Worm (Caenorhabditis elegans) whole organism, L1 larva: ENCODE data around the gene C54G7.1.

ENCODE experiments used
- C04F5.9 ChIP-seq: sonication (generic microtip); optimal IDR thresholded peaks from 2 replicates; lab custom pipeline; 2016; ENCODE audit warnings: missing genetic modification characterization, missing compliant biosample characterization
- C16A3.4 ChIP-seq: fragments of 150-350 bp; optimal IDR thresholded peaks from 2 replicates; lab custom pipeline; 2014; ENCODE audit warnings: missing biosample characterization, missing genetic modification characterization
- C34B4.2 ChIP-seq: sonication (generic microtip); optimal IDR thresholded peaks from 2 replicates; lab custom pipeline; 2017; ENCODE audit warnings: mild to moderate bottlenecking, missing genetic modification characterization, missing compliant biosample characterization
- aha-1 ChIP-seq: fragments of 150-350 bp; optimal IDR thresholded peaks from 2 replicates; lab custom pipeline; 2014; ENCODE audit warnings: missing biosample characterization, missing genetic modification characterization
- ama-1 ChIP-seq: fragments of 150-350 bp; optimal IDR thresholded peaks from 2 replicates; lab custom pipeline; 2014
- ceh-63 ChIP-seq: fragments of 200-800 bp; sonication (Bioruptor generic); optimal IDR thresholded peaks from 2 replicates; lab custom pipeline; 2018; ENCODE audit warnings: mild to moderate bottlenecking, missing genetic modification characterization, missing compliant biosample characterization
- ceh-8 ChIP-seq: fragments of 200-800 bp; sonication (Bioruptor generic); optimal IDR thresholded peaks from 2 replicates; lab custom pipeline; 2018; ENCODE audit warnings: mild to moderate bottlenecking, missing genetic modification characterization, moderate library complexity, missing compliant biosample characterization
- ceh-90 ChIP-seq: sonication (generic microtip); optimal IDR thresholded peaks from 2 replicates; lab custom pipeline; 2016; ENCODE audit warnings: missing genetic modification characterization, missing compliant biosample characterization
- efl-1 ChIP-seq, 4 experiments: fragments of 150-350 bp; optimal IDR thresholded peaks in 3 of 4; peaks in 1 of 4; 1 replicate in 1 of 4; 2 replicates in 3 of 4; lab custom pipeline; 2014; ENCODE audit warnings: missing biosample characterization in 2 of 4, missing genetic modification characterization in 2 of 4, missing genetic modification reagents in 2 of 4
- efl-3 ChIP-seq: fragments of 200-800 bp; sonication (Bioruptor generic); optimal IDR thresholded peaks from 2 replicates; lab custom pipeline; 2018; ENCODE audit warnings: mild to moderate bottlenecking, missing genetic modification characterization, missing compliant biosample characterization
- elt-2 ChIP-seq: sonication (generic microtip); optimal IDR thresholded peaks from 2 replicates; lab custom pipeline; 2016; ENCODE audit warnings: missing genetic modification characterization, mild to moderate bottlenecking, inconsistent platforms, missing compliant biosample characterization, missing genetic modification reagents
- elt-3 ChIP-seq, 6 experiments: fragments of 150-350 bp in 1 of 6; sonication (generic microtip); optimal IDR thresholded peaks; 2 replicates each; lab custom pipeline; 2017 to 2018; ENCODE audit warnings: missing biosample characterization in 6 of 6, missing genetic modification characterization in 6 of 6, inconsistent platforms in 1 of 6
- fkh-4 ChIP-seq: sonication (generic microtip); optimal IDR thresholded peaks from 2 replicates; lab custom pipeline; 2016; ENCODE audit warnings: missing compliant biosample characterization, missing genetic modification characterization, borderline replicate concordance
- fkh-8 ChIP-seq: sonication (generic microtip); optimal IDR thresholded peaks from 2 replicates; lab custom pipeline; 2016; ENCODE audit warnings: mild to moderate bottlenecking, missing genetic modification characterization, missing compliant biosample characterization
- fos-1 ChIP-seq: fragments of 150-350 bp; optimal IDR thresholded peaks from 2 replicates; lab custom pipeline; 2014; ENCODE audit warnings: missing biosample characterization, missing genetic modification characterization
- hlh-17 ChIP-seq: fragments of 200-800 bp; sonication (Bioruptor generic); optimal IDR thresholded peaks from 2 replicates; lab custom pipeline; 2018; ENCODE audit warnings: missing genetic modification characterization, mild to moderate bottlenecking, missing compliant biosample characterization, moderate library complexity, borderline replicate concordance
- hlh-4 ChIP-seq: sonication (generic microtip); optimal IDR thresholded peaks from 2 replicates; lab custom pipeline; 2016; ENCODE audit warnings: mild to moderate bottlenecking, missing genetic modification characterization, missing compliant biosample characterization
- isw-1 ChIP-seq: fragments of 200-800 bp; sonication (Bioruptor generic); IDR thresholded peaks from 2 replicates; pipeline ENCODE4 v1.3.6; 2022; ENCODE audit warnings: missing genetic modification characterization, missing compliant biosample characterization
- jun-1 ChIP-seq: fragments of 150-350 bp; optimal IDR thresholded peaks from 2 replicates; lab custom pipeline; 2014; ENCODE audit warnings: missing biosample characterization, missing genetic modification reagents, missing genetic modification characterization
- lin-13 ChIP-seq: fragments of 150-350 bp; optimal IDR thresholded peaks from 2 replicates; lab custom pipeline; 2014; ENCODE audit warnings: missing biosample characterization, missing genetic modification reagents, missing genetic modification characterization
- lin-14 ChIP-seq: fragments of 200-800 bp; sonication (Bioruptor generic); optimal IDR thresholded peaks from 2 replicates; lab custom pipeline; 2018; ENCODE audit warnings: mild to moderate bottlenecking, missing genetic modification characterization, moderate library complexity, missing compliant biosample characterization
- lin-35 ChIP-seq, 2 experiments: fragments of 150-350 bp; optimal IDR thresholded peaks; 2 replicates each; lab custom pipeline; 2014; ENCODE audit warnings: missing biosample characterization in 2 of 2, missing genetic modification characterization in 2 of 2, missing genetic modification reagents in 2 of 2
- lin-39 ChIP-seq: fragments of 150-350 bp; optimal IDR thresholded peaks from 2 replicates; lab custom pipeline; 2014; ENCODE audit warnings: missing biosample characterization, missing genetic modification reagents, missing genetic modification characterization
- lir-3 ChIP-seq: sonication (generic microtip); optimal IDR thresholded peaks from 2 replicates; lab custom pipeline; 2016; ENCODE audit warnings: mild to moderate bottlenecking, missing genetic modification characterization, moderate library complexity, missing compliant biosample characterization; ENCODE audit not compliant: poor library complexity
- mab-9 ChIP-seq: fragments of 200-800 bp; sonication (Bioruptor generic); IDR thresholded peaks from 2 replicates; pipeline ENCODE4 v1.3.6; 2022; ENCODE audit warnings: missing genetic modification reagents, missing genetic modification characterization, missing compliant biosample characterization
- mdl-1 ChIP-seq, 2 experiments: fragments of 150-350 bp; optimal IDR thresholded peaks; 2 replicates each; lab custom pipeline; 2014 to 2017; ENCODE audit warnings: missing biosample characterization in 2 of 2, missing genetic modification characterization in 2 of 2, inconsistent platforms in 1 of 2
- nhr-11 ChIP-seq: fragments of 150-350 bp; optimal IDR thresholded peaks from 2 replicates; lab custom pipeline; 2014; ENCODE audit warnings: missing biosample characterization, missing genetic modification characterization
- nhr-12 ChIP-seq: sonication (generic microtip); optimal IDR thresholded peaks from 2 replicates; lab custom pipeline; 2017; ENCODE audit warnings: missing biosample characterization, missing genetic modification characterization
- nhr-19 ChIP-seq: fragments of 200-800 bp; sonication (Bioruptor generic); conservative IDR thresholded peaks from 2 replicates; pipeline ENCODE4 v1.3.6; 2022; ENCODE audit warnings: missing genetic modification characterization, missing compliant biosample characterization
- nhr-20 ChIP-seq: sonication (generic microtip); optimal IDR thresholded peaks from 2 replicates; lab custom pipeline; 2016; ENCODE audit warnings: mild to moderate bottlenecking, missing genetic modification characterization, missing compliant biosample characterization
- nhr-237 ChIP-seq: fragments of 150-350 bp; optimal IDR thresholded peaks from 2 replicates; lab custom pipeline; 2014; ENCODE audit warnings: missing biosample characterization, missing genetic modification characterization
- nhr-47 ChIP-seq: sonication (generic microtip); optimal IDR thresholded peaks from 2 replicates; lab custom pipeline; 2016; ENCODE audit warnings: mild to moderate bottlenecking, missing genetic modification characterization, moderate library complexity, missing compliant biosample characterization
- nhr-71 ChIP-seq: sonication (generic microtip); optimal IDR thresholded peaks from 2 replicates; lab custom pipeline; 2016; ENCODE audit warnings: mild to moderate bottlenecking, missing genetic modification characterization, moderate library complexity, missing compliant biosample characterization
- nhr-84 ChIP-seq: sonication (generic microtip); optimal IDR thresholded peaks from 2 replicates; lab custom pipeline; 2017; ENCODE audit warnings: missing biosample characterization, missing genetic modification characterization
- nhr-85 ChIP-seq: sonication (generic microtip); peaks from one replicate; lab custom pipeline; 2016; ENCODE audit warnings: missing genetic modification characterization, inconsistent platforms, missing compliant biosample characterization
- nhr-90 ChIP-seq: sonication (generic microtip); optimal IDR thresholded peaks from 2 replicates; lab custom pipeline; 2016; ENCODE audit warnings: mild to moderate bottlenecking, missing genetic modification characterization, missing compliant biosample characterization; ENCODE audit not compliant: poor library complexity
- pag-3 ChIP-seq: sonication (generic microtip); optimal IDR thresholded peaks from 2 replicates; lab custom pipeline; 2017; ENCODE audit warnings: missing genetic modification characterization, mild to moderate bottlenecking, missing compliant biosample characterization, antibody characterized with exemption, borderline replicate concordance; ENCODE audit not compliant: insufficient read depth
- pqm-1 ChIP-seq: sonication (generic microtip); optimal IDR thresholded peaks from 3 replicates; lab custom pipeline; 2017; ENCODE audit warnings: missing biosample characterization, missing genetic modification characterization
- skn-1 ChIP-seq: fragments of 150-350 bp; optimal IDR thresholded peaks from 2 replicates; lab custom pipeline; 2014; ENCODE audit warnings: missing biosample characterization, missing genetic modification characterization
- snu-23 ChIP-seq: sonication (generic microtip); optimal IDR thresholded peaks from 2 replicates; lab custom pipeline; 2016; ENCODE audit warnings: missing genetic modification characterization, missing compliant biosample characterization
- sox-4 ChIP-seq: sonication (generic microtip); optimal IDR thresholded peaks from 2 replicates; lab custom pipeline; 2016; ENCODE audit warnings: missing genetic modification characterization, missing compliant biosample characterization
- sptf-1 ChIP-seq: fragments of 150-350 bp; optimal IDR thresholded peaks from 2 replicates; lab custom pipeline; 2014; ENCODE audit warnings: missing biosample characterization, missing genetic modification characterization
- swsn-7 ChIP-seq: sonication (generic microtip); optimal IDR thresholded peaks from 2 replicates; lab custom pipeline; 2016; ENCODE audit warnings: missing genetic modification characterization, missing compliant biosample characterization
- tbx-2 ChIP-seq: sonication (generic microtip); optimal IDR thresholded peaks from 2 replicates; lab custom pipeline; 2016; ENCODE audit warnings: missing genetic modification characterization, missing compliant biosample characterization
- unc-130 ChIP-seq: fragments of 150-350 bp; optimal IDR thresholded peaks from 2 replicates; lab custom pipeline; 2017; ENCODE audit warnings: missing biosample characterization, missing genetic modification characterization, inconsistent platforms
- unc-30 ChIP-seq: sonication (generic microtip); optimal IDR thresholded peaks from 2 replicates; lab custom pipeline; 2017; ENCODE audit warnings: missing biosample characterization, missing genetic modification characterization
- unc-62 ChIP-seq: fragments of 150-350 bp; optimal IDR thresholded peaks from 2 replicates; lab custom pipeline; 2014; ENCODE audit warnings: missing biosample characterization, missing genetic modification reagents, missing genetic modification characterization
- vab-15 ChIP-seq: sonication (generic microtip); optimal IDR thresholded peaks from 2 replicates; lab custom pipeline; 2017; ENCODE audit warnings: missing genotype, mild to moderate bottlenecking, missing genetic modification characterization, missing compliant biosample characterization
- zag-1 ChIP-seq: fragments of 150-350 bp; optimal IDR thresholded peaks from 2 replicates; lab custom pipeline; 2014; ENCODE audit warnings: missing biosample characterization, missing genetic modification characterization
- ztf-11 ChIP-seq, 2 experiments: sonication (generic microtip); optimal IDR thresholded peaks; 2 replicates each; lab custom pipeline; 2016 to 2017; ENCODE audit warnings: missing genetic modification characterization in 2 of 2, missing biosample characterization in 1 of 2, missing compliant biosample characterization in 1 of 2
- ztf-4 ChIP-seq: fragments of 150-350 bp; optimal IDR thresholded peaks from 2 replicates; lab custom pipeline; 2014; ENCODE audit warnings: missing biosample characterization, missing genetic modification characterization

The C54G7.1 gene

DNA sequence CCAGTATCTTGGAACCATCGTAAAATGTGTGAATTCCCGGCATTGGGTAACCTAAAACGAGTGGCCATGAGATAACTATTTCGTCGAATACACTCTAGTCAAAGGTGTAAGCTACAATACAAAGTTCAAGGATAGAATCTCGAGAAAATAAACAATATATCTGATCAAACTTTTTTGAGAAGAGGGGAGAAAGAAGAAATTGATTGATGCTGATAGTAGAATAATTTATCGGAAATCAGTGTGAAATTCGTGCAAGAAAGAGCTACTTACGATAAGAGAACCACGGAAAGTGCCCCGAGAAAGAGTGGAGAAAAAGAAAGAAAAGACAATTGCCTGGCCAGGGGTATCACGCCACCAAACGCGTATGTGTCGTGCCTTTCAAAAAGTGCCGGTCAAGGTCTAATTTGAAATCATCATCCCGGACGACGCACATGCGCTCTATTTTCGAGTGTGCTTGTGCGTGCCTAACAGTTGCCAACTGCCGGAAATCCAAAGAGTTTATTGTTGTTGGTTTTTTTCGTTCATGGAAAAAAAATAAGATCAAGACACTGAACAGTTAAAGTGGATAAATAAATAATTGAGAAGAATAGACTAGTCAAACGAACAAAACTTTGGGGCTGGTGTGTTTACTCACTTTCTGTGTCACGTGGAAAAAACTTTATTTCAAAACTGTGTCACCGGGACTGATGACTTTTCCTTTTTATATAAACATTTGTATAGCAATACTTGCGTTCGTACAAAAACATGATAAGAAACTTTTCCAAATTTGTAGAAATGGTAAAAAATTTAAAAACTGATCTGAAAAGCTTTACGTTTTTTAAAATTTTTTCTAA lies 20.8 kb upstream of the C54G7.1 start, which contains the start of gene mboa-3:
Gene mboa-3 (minus strand): TSS at position 51 of the 833 bp plus-strand sequence.
- no peak for TF ChIP-seq unc-62
- TF ChIP-seq pag-3 (tag; lab: Kevin White, UChicago): no peak
- TF ChIP-seq lin-14 (GFP tag; lab: Kevin White, UChicago): peak; percentile 73
- TF ChIP-seq C04F5.9 (tag; lab: Kevin White, UChicago): no peak
- TF ChIP-seq unc-30 (tag; lab: Kevin White, UChicago): no peak
- no peak for TF ChIP-seq tbx-2
- no peak for TF ChIP-seq zag-1 (tag; lab: Kevin White, UChicago)
- TF ChIP-seq ztf-4: no peak
- TF ChIP-seq ztf-11 (tag; optimal IDR thresholded peaks at IDR 0.05; lab: Kevin White, UChicago): no peak
- no peak for TF ChIP-seq efl-1 (optimal IDR thresholded peaks at IDR 0.05; lab: Kevin White, UChicago)
- no peak for TF ChIP-seq efl-1 (GFP tag; optimal IDR thresholded peaks at IDR 0.05 in 1 of 2; lab: Kevin White, UChicago)
- peak; percentile 83 for TF ChIP-seq nhr-20 (tag; lab: Kevin White, UChicago)
- no peak for TF ChIP-seq aha-1 (tag; lab: Kevin White, UChicago)
- TF ChIP-seq nhr-19 (GFP tag; lab: Robert Waterston, UW): peak; percentile 43; the same call in 1 of the 2 replicates
- peak; percentile 75 for TF ChIP-seq nhr-71 (tag; lab: Kevin White, UChicago)
- no peak for TF ChIP-seq pqm-1 (tag; lab: Kevin White, UChicago)
- no peak for TF ChIP-seq C34B4.2 (tag; lab: Kevin White, UChicago)
- no peak for TF ChIP-seq fkh-8
- TF ChIP-seq nhr-85: peak; percentile 86
- TF ChIP-seq vab-15 (tag; lab: Kevin White, UChicago): no peak
- no peak for TF ChIP-seq nhr-237 (tag; lab: Kevin White, UChicago)
- no peak for TF ChIP-seq ceh-90 (tag; lab: Kevin White, UChicago)
- no peak for TF ChIP-seq nhr-12 (tag; lab: Kevin White, UChicago)
- TF ChIP-seq elt-3 (tag; optimal IDR thresholded peaks at IDR 0.05; lab: Kevin White, UChicago): peak in 2 of 6 experiments; percentile 23 to 39
- TF ChIP-seq swsn-7 (tag; lab: Kevin White, UChicago): peak; percentile 26
- TF ChIP-seq nhr-84 (tag; lab: Kevin White, UChicago): no peak
- no peak for TF ChIP-seq ceh-8 (GFP tag; lab: Kevin White, UChicago)
- TF ChIP-seq mab-9 (GFP tag; lab: Robert Waterston, UW): no peak
- no peak for TF ChIP-seq hlh-4
- TF ChIP-seq sox-4 (tag; lab: Kevin White, UChicago): no peak
- peak; percentile 56 for TF ChIP-seq snu-23 (GFP tag; lab: Kevin White, UChicago)
- no peak for TF ChIP-seq skn-1 (tag; lab: Kevin White, UChicago)
- no peak for TF ChIP-seq sptf-1 (tag; lab: Kevin White, UChicago)
- TF ChIP-seq fos-1 (tag; lab: Kevin White, UChicago): no peak
- no peak for TF ChIP-seq nhr-47 (tag; lab: Kevin White, UChicago)
- TF ChIP-seq C16A3.4 (tag; lab: Kevin White, UChicago): no peak
- TF ChIP-seq ceh-63 (GFP tag; lab: Kevin White, UChicago): no peak
- no peak for TF ChIP-seq ama-1 (lab: Kevin White, UChicago)
- no peak for TF ChIP-seq hlh-17 (GFP tag; lab: Kevin White, UChicago)
- no peak for TF ChIP-seq isw-1 (GFP tag; lab: Robert Waterston, UW)
- no peak for TF ChIP-seq lin-35 (GFP tag; optimal IDR thresholded peaks at IDR 0.05; lab: Kevin White, UChicago)
- TF ChIP-seq jun-1 (tag; lab: Kevin White, UChicago): no peak
- no peak for TF ChIP-seq lir-3
- TF ChIP-seq nhr-90: peak; percentile 37
- TF ChIP-seq fkh-4 (tag; lab: Kevin White, UChicago): no peak
- TF ChIP-seq lin-39: no peak
- peak; percentile 5 for TF ChIP-seq lin-13 (GFP tag; lab: Kevin White, UChicago)
- TF ChIP-seq mdl-1 (tag; optimal IDR thresholded peaks at IDR 0.05; lab: Kevin White, UChicago): peak in 1 of 2 experiments; percentile 55
- TF ChIP-seq nhr-11 (tag; lab: Kevin White, UChicago): no peak
- peak; percentile 16 for TF ChIP-seq efl-3
- TF ChIP-seq elt-2 (tag; lab: Kevin White, UChicago): peak; percentile 67
- TF ChIP-seq unc-130: peak; percentile 26
